Worm (Caenorhabditis elegans) whole organism, late embryonic: ENCODE data around the gene clpr-2.

Experiments
- ceh-31 ChIP-seq: sonication (generic microtip); optimal IDR thresholded peaks from 2 replicates; lab custom pipeline; 2016; ENCODE audit warnings: missing genetic modification characterization, missing compliant biosample characterization
- hlh-30 ChIP-seq: sonication (generic microtip); optimal IDR thresholded peaks from 2 replicates; lab custom pipeline; 2017; ENCODE audit warnings: antibody characterized with exemption, missing genetic modification characterization, missing compliant biosample characterization; ENCODE audit not compliant: insufficient read depth

DNA sequence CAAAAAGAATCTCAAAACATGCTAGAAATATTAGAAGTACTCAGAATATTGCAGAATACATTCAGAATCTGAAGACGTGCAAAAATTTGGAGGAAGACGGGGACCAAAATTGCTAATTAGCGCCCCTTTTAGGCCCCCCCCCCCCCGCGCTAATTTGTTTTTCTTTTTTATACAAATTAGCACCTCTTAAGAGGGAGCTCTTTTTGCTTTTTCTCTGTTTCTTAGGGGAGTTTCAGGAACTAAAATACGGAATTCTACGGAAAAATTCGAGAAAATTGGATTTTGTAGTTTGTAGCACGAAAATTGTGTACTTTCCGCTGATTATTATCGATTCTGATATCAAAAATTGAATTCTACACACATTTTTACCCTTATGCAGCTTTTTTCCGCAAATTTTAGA is 42.8 kb downstream of the clpr-2 start, which contains the start of gene glb-31:
- no peak for TF ChIP-seq hlh-30 (tag; lab: Kevin White, UChicago)
- TF ChIP-seq ceh-31, result no peak
